Worm (Caenorhabditis elegans) whole organism, early embryonic: ENCODE data around the gene symk-1.

Source experiments
- aly-1 ChIP-seq: sonication (generic microtip); optimal IDR thresholded peaks from 2 replicates; lab custom pipeline; 2016; ENCODE audit warnings: missing genetic modification characterization, missing compliant biosample characterization
- ama-1 ChIP-seq: fragments of 150-350 bp; optimal IDR thresholded peaks from 2 replicates; lab custom pipeline; 2014
- ets-7 ChIP-seq: sonication (generic microtip); optimal IDR thresholded peaks from 2 replicates; lab custom pipeline; 2016; ENCODE audit warnings: missing genotype, missing genetic modification characterization, missing compliant biosample characterization
- flt-1 ChIP-seq: fragments of 200-800 bp; sonication (Bioruptor generic); IDR thresholded peaks from 2 replicates; pipeline ENCODE4 v1.3.6; 2022; ENCODE audit warnings: missing genetic modification characterization, missing compliant biosample characterization
- hmbx-1 ChIP-seq: sonication (generic microtip); optimal IDR thresholded peaks from 2 replicates; lab custom pipeline; 2016; ENCODE audit warnings: mild to moderate bottlenecking, missing genetic modification characterization, missing compliant biosample characterization
- hmg-4 ChIP-seq: fragments of 200-800 bp; sonication (Bioruptor generic); optimal IDR thresholded peaks from 2 replicates; lab custom pipeline; 2018; ENCODE audit warnings: mild to moderate bottlenecking, missing genetic modification characterization, missing compliant biosample characterization
- hnd-1 ChIP-seq: sonication (generic microtip); optimal IDR thresholded peaks from 2 replicates; lab custom pipeline; 2016; ENCODE audit warnings: missing genetic modification characterization, missing compliant biosample characterization
- pes-1 ChIP-seq: fragments of 200-800 bp; sonication (Bioruptor generic); IDR thresholded peaks from 2 replicates; pipeline ENCODE4 v1.3.6; 2022; ENCODE audit warnings: missing genetic modification reagents, missing genetic modification characterization, missing compliant biosample characterization
- scrt-1 ChIP-seq: fragments of 200-800 bp; sonication (Bioruptor generic); IDR thresholded peaks from 2 replicates; pipeline ENCODE4 v1.3.6; 2022; ENCODE audit warnings: missing genetic modification characterization, missing compliant biosample characterization
- sea-1 ChIP-seq: fragments of 200-800 bp; sonication (Bioruptor generic); conservative IDR thresholded peaks from 2 replicates; pipeline ENCODE4 v1.3.6; 2022; ENCODE audit warnings: missing genetic modification characterization, missing compliant biosample characterization
- tbx-11 ChIP-seq: fragments of 200-800 bp; sonication (Bioruptor generic); IDR thresholded peaks from 2 replicates; pipeline ENCODE4 v1.3.6; 2022; ENCODE audit warnings: missing genetic modification characterization, missing compliant biosample characterization
- tra-4 ChIP-seq: sonication (generic microtip); optimal IDR thresholded peaks from 2 replicates; lab custom pipeline; 2017; ENCODE audit warnings: missing genetic modification characterization, missing compliant biosample characterization

- TF ChIP-seq hmg-4 (GFP tag; lab: Kevin White, UChicago) (no peak), tbx-11 (GFP tag; lab: Robert Waterston, UW) (no peak), ama-1 (lab: Kevin White, UChicago) (no peak), pes-1 (GFP tag; lab: Robert Waterston, UW) (no peak), aly-1 (tag; lab: Kevin White, UChicago) (no peak), ets-7 (no peak), scrt-1 (GFP tag; lab: Robert Waterston, UW) (no peak), flt-1 (GFP tag; lab: Robert Waterston, UW) (no peak), hmbx-1 (tag; lab: Kevin White, UChicago) (no peak), sea-1 (no peak), hnd-1 (tag; lab: Kevin White, UChicago) (no peak), tra-4 (tag; lab: Kevin White, UChicago) (no peak)
Observed at ce11 chrV:8608483-8608882, 38.4 kb downstream of the symk-1 start.
